Fruit fly (Drosophila melanogaster): ENCODE data around the gene CG13311.

CG13311 gene

DNA sequence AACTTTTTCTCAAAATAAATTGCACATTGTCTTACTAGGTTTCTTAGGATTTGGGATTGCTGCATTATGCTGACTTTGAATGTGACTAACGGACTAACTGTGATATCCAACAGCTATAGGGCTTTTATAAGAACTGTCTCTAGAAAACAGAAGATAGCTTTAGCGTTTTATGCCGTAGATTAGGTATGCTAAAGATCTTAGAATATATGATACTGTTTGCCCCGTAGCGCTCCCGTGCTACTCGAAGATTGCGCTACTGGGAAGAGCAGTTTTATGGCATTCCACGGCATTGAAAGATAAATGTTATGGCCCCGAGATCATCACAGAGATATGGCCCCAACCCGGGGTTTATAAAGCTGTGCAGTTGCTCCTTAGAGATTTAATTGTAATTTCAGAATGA is at the start of gene CG13311, which contains the start of gene CG34426:
CG13311 (minus strand) TSS at position 101 of the 400 bp plus-strand sequence.
CG34426 (plus strand) TSS at position 400 of the 400 bp plus-strand sequence.
- TF ChIP-seq Eip93F (GFP tag; optimal IDR thresholded peaks at IDR 0.05), result no peak

DNA sequence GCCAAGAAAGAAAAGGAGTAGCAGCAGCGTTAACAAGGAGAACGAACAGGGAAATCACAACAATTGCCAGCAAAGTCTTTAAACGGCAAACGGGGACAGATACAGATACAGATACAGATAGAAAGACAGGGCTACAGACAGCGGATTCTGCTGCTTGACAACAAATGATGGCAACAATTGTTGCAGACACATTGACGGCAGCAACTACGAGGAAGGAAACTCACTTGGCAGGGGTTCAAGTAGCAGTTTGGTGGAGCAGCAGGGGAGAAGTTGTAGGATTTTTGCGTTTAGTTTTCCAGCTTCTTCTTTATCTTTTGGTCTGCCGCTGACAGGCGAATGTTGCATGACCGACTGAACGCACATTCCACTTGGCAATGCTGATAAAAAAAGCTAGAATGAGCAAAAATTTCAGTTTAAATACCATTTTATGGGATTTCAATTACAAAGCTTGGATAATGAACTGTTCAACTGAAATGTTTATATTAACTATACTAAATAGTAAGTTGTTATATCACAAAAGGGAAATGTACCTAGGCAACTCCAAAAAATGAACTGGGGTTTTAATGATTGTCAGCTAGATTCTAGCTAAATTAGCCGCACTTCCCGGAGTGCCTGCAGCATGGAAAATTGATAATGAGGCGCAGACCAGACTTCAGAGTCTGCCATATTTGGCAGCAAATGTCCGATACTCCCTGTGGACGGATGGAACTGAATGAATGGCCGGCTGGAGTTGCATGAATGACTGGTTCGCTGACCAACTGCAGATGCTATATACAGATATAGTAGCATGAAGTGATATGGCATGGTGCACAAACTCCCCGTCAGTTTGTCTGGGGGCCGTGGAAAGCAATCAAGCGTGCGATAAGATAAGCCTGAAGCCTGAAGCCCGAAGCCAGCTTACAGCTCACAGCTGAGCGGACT is 49.1 kb upstream of the CG13311 start:
- TF ChIP-seq dsx (GFP tag; optimal IDR thresholded peaks at IDR 0.05; ENCODE audit: poor library complexity, severe bottlenecking) (peak; percentile 58), CG11294 (GFP tag; IDR thresholded peaks at IDR 0.05) (no peak), OdsH (GFP tag; optimal IDR thresholded peaks at IDR 0.05) (no peak), Eip93F (GFP tag; optimal IDR thresholded peaks at IDR 0.05) (no peak), CG6808 (GFP tag; optimal IDR thresholded peaks at IDR 0.05) (peak; percentile 1), CG32006 (GFP tag; optimal IDR thresholded peaks at IDR 0.05) (peak; percentile 19), vri (GFP tag; optimal IDR thresholded peaks at IDR 0.05) (no peak), CG34406 (GFP tag; optimal IDR thresholded peaks at IDR 0.05) (no peak), Hr38 (GFP tag; optimal IDR thresholded peaks at IDR 0.05) (no peak), CG11762 (GFP tag; optimal IDR thresholded peaks at IDR 0.05; ENCODE audit: insufficient read depth) (no peak), CG8319 (GFP tag; optimal IDR thresholded peaks at IDR 0.05) (no peak), Eip75B (GFP tag; optimal IDR thresholded peaks at IDR 0.05) (no peak), CG3032 (tag; optimal IDR thresholded peaks at IDR 0.05) (no peak), dac (GFP tag; optimal IDR thresholded peaks at IDR 0.05) (no peak), ss (GFP tag; optimal IDR thresholded peaks at IDR 0.05) (no peak), Eip78C (GFP tag) (peak; percentile 54), svp (GFP tag) (peak; percentile 62), CG8632 (GFP tag; optimal IDR thresholded peaks at IDR 0.05) (no peak), CG31627 (GFP tag; optimal IDR thresholded peaks at IDR 0.05) (no peak), CG8119 (GFP tag; IDR thresholded peaks at IDR 0.05) (0 out of 3 replicates have a peak, but pooled peaks have one; percentile 18)

DNA sequence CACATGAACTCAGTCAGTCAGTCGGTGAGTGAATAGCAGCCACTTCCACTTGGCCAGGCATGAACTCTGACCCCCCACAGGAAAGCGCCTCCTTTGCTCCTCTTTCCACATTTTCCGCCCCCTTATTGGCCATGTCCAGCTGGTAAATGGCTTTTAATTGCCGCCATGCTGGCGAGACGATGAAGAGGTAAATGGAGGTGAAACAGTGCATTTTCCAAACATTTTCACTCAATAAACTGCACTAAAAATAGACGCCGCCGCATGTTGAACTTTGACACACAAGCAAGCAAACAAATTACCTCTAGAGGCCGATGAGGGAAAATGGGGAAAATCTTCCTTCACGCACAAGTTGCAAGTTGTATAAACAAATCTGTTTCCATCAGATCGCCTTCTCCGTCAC is 47.9 kb upstream of the CG13311 start:
- TF ChIP-seq svp (GFP tag) (no peak), Gug (GFP tag; IDR thresholded peaks at IDR 0.05) (no peak), CG6854 (GFP tag; optimal IDR thresholded peaks at IDR 0.05) (no peak), CG10669 (GFP tag; optimal IDR thresholded peaks at IDR 0.05) (no peak), spab (GFP tag; optimal IDR thresholded peaks at IDR 0.05) (no peak), fd85E (GFP tag; optimal IDR thresholded peaks at IDR 0.05) (no peak), CG10631 (GFP tag; optimal IDR thresholded peaks at IDR 0.05) (no peak), dac (GFP tag; optimal IDR thresholded peaks at IDR 0.05) (no peak), CG4318 (GFP tag; optimal IDR thresholded peaks at IDR 0.05) (no peak), cyc (GFP tag; optimal IDR thresholded peaks at IDR 0.05) (no peak), ss (GFP tag; optimal IDR thresholded peaks at IDR 0.05) (no peak), CG1621 (tag; optimal IDR thresholded peaks at IDR 0.05) (no peak), dsx (GFP tag; optimal IDR thresholded peaks at IDR 0.05; ENCODE audit: poor library complexity, severe bottlenecking) (no peak), OdsH (GFP tag; optimal IDR thresholded peaks at IDR 0.05) (no peak)

DNA sequence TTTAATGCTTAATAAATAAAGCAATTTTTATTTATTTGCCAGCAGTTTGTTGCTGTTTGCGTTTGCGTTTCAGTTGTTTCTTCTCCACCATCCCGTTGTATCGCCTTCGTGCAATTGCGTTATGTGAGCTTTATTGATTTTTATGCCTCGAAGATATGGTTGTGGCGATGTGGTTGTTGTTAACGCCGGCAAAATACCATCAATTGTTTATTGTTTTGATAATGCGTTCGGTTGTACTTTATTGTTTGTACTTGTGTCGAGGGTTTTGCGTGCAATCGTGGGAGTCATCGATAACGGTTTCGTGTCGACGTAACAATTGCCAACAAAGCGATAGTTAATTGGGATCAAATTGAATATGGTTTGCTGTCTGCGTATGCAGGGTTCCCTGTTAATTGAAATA is 40.4 kb upstream of the CG13311 start:
- TF ChIP-seq eg (GFP tag; IDR thresholded peaks at IDR 0.05), result 0 out of 3 replicates have a peak, but pooled peaks have one; percentile 6
- TF ChIP-seq fkh (GFP tag; optimal IDR thresholded peaks at IDR 0.05), result peak; percentile 19
- TF ChIP-seq CG32006 (GFP tag; optimal IDR thresholded peaks at IDR 0.05), result no peak
- TF ChIP-seq Sox15 (GFP tag; optimal IDR thresholded peaks at IDR 0.05), result no peak
- TF ChIP-seq topi (GFP tag; optimal IDR thresholded peaks at IDR 0.05), result no peak
- no peak for TF ChIP-seq net (GFP tag; optimal IDR thresholded peaks at IDR 0.05)
- peak; percentile 80 for TF ChIP-seq vri (GFP tag; optimal IDR thresholded peaks at IDR 0.05)
- TF ChIP-seq Eip78C (GFP tag), result peak; percentile 16
- TF ChIP-seq svp (GFP tag), result peak; percentile 64
- TF ChIP-seq Ets21C (GFP tag; optimal IDR thresholded peaks at IDR 0.05), result no peak
